Worm (Caenorhabditis elegans): ENCODE measurements around the gene slc-25A29.

- TF ChIP-seq mel-28 (tag; optimal IDR thresholded peaks at IDR 0.05; ENCODE audit: borderline replicate concordance) (no peak), ama-1 (optimal IDR thresholded peaks at IDR 0.05) (no peak), ama-1 (GFP tag; optimal IDR thresholded peaks at IDR 0.05) (no peak), ets-4 (GFP tag; optimal IDR thresholded peaks at IDR 0.05) (no peak), ceh-27 (GFP tag; optimal IDR thresholded peaks at IDR 0.05) (no peak), B0336.3 (GFP tag; IDR thresholded peaks at IDR 0.05) (no peak), lin-40 (tag; optimal IDR thresholded peaks at IDR 0.05) (no peak), nhr-120 (GFP tag; IDR thresholded peaks at IDR 0.05) (no peak), F37B4.10 (GFP tag; IDR thresholded peaks at IDR 0.05) (no peak), F49E8.2 (tag; optimal IDR thresholded peaks at IDR 0.05; ENCODE audit: insufficient read depth) (no peak)
These were observed 54.2 kb downstream of the slc-25A29 start for ce11 chrV:14603755-14604154.
